Worm (Caenorhabditis elegans) whole organism, L2 larva: ENCODE measurements around the gene dpy-17.

Experiments
- C34F6.9 ChIP-seq: fragments of 150-350 bp; optimal IDR thresholded peaks from 2 replicates; lab custom pipeline; 2014; ENCODE audit warnings: missing biosample characterization, missing genetic modification characterization
- F13H6.1 ChIP-seq: sonication (generic microtip); optimal IDR thresholded peaks from 2 replicates; lab custom pipeline; 2016; ENCODE audit warnings: missing genetic modification characterization, missing compliant biosample characterization
- Y55F3AM.14 ChIP-seq: fragments of 200-800 bp; sonication (Bioruptor generic); optimal IDR thresholded peaks from 2 replicates; lab custom pipeline; 2018; ENCODE audit warnings: mild to moderate bottlenecking, missing genetic modification characterization, missing compliant biosample characterization
- ZK546.5 ChIP-seq: sonication (generic microtip); optimal IDR thresholded peaks from 2 replicates; lab custom pipeline; 2017; ENCODE audit warnings: missing biosample characterization, missing genetic modification characterization
- alr-1 ChIP-seq: fragments of 150-350 bp; optimal IDR thresholded peaks from 2 replicates; lab custom pipeline; 2014; ENCODE audit warnings: missing biosample characterization, missing genetic modification characterization
- blmp-1 ChIP-seq: sonication (generic microtip); optimal IDR thresholded peaks from 2 replicates; lab custom pipeline; 2017; ENCODE audit warnings: missing genetic modification characterization, mild to moderate bottlenecking, missing compliant biosample characterization, antibody characterized with exemption, moderate library complexity; ENCODE audit not compliant: insufficient read depth
- ceh-16 ChIP-seq: fragments of 150-350 bp; optimal IDR thresholded peaks from 2 replicates; lab custom pipeline; 2014; ENCODE audit warnings: missing biosample characterization, missing genetic modification characterization
- crh-2 ChIP-seq: sonication (generic microtip); optimal IDR thresholded peaks from 2 replicates; lab custom pipeline; 2017; ENCODE audit warnings: missing biosample characterization, missing genetic modification characterization
- gmeb-1 ChIP-seq: fragments of 150-350 bp; optimal IDR thresholded peaks from 2 replicates; lab custom pipeline; 2014; ENCODE audit warnings: missing biosample characterization, missing genetic modification characterization
- lin-11 ChIP-seq: fragments of 150-350 bp; sonication (generic microtip); optimal IDR thresholded peaks from 2 replicates; lab custom pipeline; 2014; ENCODE audit warnings: missing biosample characterization, missing genetic modification characterization, inconsistent platforms, mixed read lengths
- lin-13 ChIP-seq: fragments of 150-350 bp; optimal IDR thresholded peaks from 2 replicates; lab custom pipeline; 2014; ENCODE audit warnings: missing biosample characterization, missing genetic modification reagents, missing genetic modification characterization
- mab-5 ChIP-seq: fragments of 150-350 bp; optimal IDR thresholded peaks from 2 replicates; lab custom pipeline; 2014; ENCODE audit warnings: missing biosample characterization, missing genetic modification characterization
- mbf-1 ChIP-seq: sonication (generic microtip); optimal IDR thresholded peaks from 2 replicates; lab custom pipeline; 2017; ENCODE audit warnings: missing biosample characterization, missing genetic modification characterization
- mdl-1 ChIP-seq, 2 experiments: fragments of 150-350 bp in 1 of 2; sonication (generic microtip) in 1 of 2; optimal IDR thresholded peaks; 2 replicates each; lab custom pipeline; 2017; ENCODE audit warnings: missing biosample characterization in 2 of 2, missing genetic modification characterization in 2 of 2
- nhr-10 ChIP-seq: sonication (generic microtip); optimal IDR thresholded peaks from 2 replicates; lab custom pipeline; 2017; ENCODE audit warnings: missing biosample characterization, missing genetic modification characterization
- nhr-11 ChIP-seq: fragments of 150-350 bp; optimal IDR thresholded peaks from 2 replicates; lab custom pipeline; 2014; ENCODE audit warnings: missing biosample characterization, missing genetic modification characterization
- nhr-12 ChIP-seq: fragments of 150-350 bp; optimal IDR thresholded peaks from 2 replicates; lab custom pipeline; 2014; ENCODE audit warnings: missing biosample characterization, missing genetic modification characterization
- nhr-129 ChIP-seq: fragments of 150-350 bp; optimal IDR thresholded peaks from 2 replicates; lab custom pipeline; 2014; ENCODE audit warnings: missing biosample characterization, missing genetic modification characterization
- nhr-21 ChIP-seq: fragments of 150-350 bp; optimal IDR thresholded peaks from 2 replicates; lab custom pipeline; 2014; ENCODE audit warnings: missing biosample characterization, missing genetic modification characterization
- nhr-23 ChIP-seq: fragments of 150-350 bp; optimal IDR thresholded peaks from 2 replicates; lab custom pipeline; 2014; ENCODE audit warnings: missing biosample characterization, missing genetic modification reagents, missing genetic modification characterization
- nhr-237 ChIP-seq: fragments of 150-350 bp; optimal IDR thresholded peaks from 2 replicates; lab custom pipeline; 2014; ENCODE audit warnings: missing biosample characterization, missing genetic modification characterization
- nhr-25 ChIP-seq: fragments of 150-350 bp; sonication (generic microtip); optimal IDR thresholded peaks from 3 replicates; lab custom pipeline; 2014; ENCODE audit warnings: missing biosample characterization, missing genetic modification characterization
- nhr-77 ChIP-seq: fragments of 150-350 bp; optimal IDR thresholded peaks from 2 replicates; lab custom pipeline; 2014; ENCODE audit warnings: missing biosample characterization, missing genetic modification characterization
- peb-1 ChIP-seq: fragments of 150-350 bp; optimal IDR thresholded peaks from 2 replicates; lab custom pipeline; 2014; ENCODE audit warnings: missing biosample characterization, missing genetic modification characterization
- sem-4 ChIP-seq: fragments of 150-350 bp; optimal IDR thresholded peaks from 2 replicates; lab custom pipeline; 2014; ENCODE audit warnings: missing biosample characterization, missing genetic modification reagents, missing genetic modification characterization
- snpc-4 ChIP-seq: fragments of 150-350 bp; optimal IDR thresholded peaks from 2 replicates; lab custom pipeline; 2014; ENCODE audit warnings: missing biosample characterization, missing genetic modification characterization
- unc-39 ChIP-seq: fragments of 150-350 bp; optimal IDR thresholded peaks from 2 replicates; lab custom pipeline; 2014; ENCODE audit warnings: missing biosample characterization, missing genetic modification characterization
- ztf-1 ChIP-seq: fragments of 200-800 bp; sonication (Bioruptor generic); conservative IDR thresholded peaks from 2 replicates; pipeline ENCODE4 v1.3.6; 2022; ENCODE audit warnings: missing genetic modification characterization, missing compliant biosample characterization

dpy-17 gene

ce11 chrIII:5119063-5119462 lies 11.9 kb downstream of the dpy-17 start:
- TF ChIP-seq ceh-16 (tag; lab: Kevin White, UChicago) (peak; percentile 89), ztf-1 (no peak)

- no peak for TF ChIP-seq peb-1 (tag; lab: Kevin White, UChicago)
- TF ChIP-seq F13H6.1 (tag; lab: Kevin White, UChicago) = no peak
- no peak for TF ChIP-seq nhr-10 (tag; lab: Kevin White, UChicago)
- TF ChIP-seq sem-4 = no peak
- no peak for TF ChIP-seq mdl-1 (tag; optimal IDR thresholded peaks at IDR 0.05; lab: Kevin White, UChicago)
- TF ChIP-seq nhr-129 (tag; lab: Kevin White, UChicago) = no peak
- TF ChIP-seq, all 48 proteins: peak for 0
Measured at ce11 chrIII:5120593-5120992, 13.5 kb downstream of the dpy-17 start.

- no peak for TF ChIP-seq ZK546.5 (tag; lab: Kevin White, UChicago)
- TF ChIP-seq gmeb-1 = no peak
- peak; percentile 5 for TF ChIP-seq ceh-16 (tag; lab: Kevin White, UChicago)
- TF ChIP-seq, all 48 proteins: peak for 1
Measured at ce11 chrIII:5124385-5124784, 17.3 kb downstream of the dpy-17 start.

- TF ChIP-seq nhr-21 (tag; lab: Kevin White, UChicago) = no peak
- TF ChIP-seq nhr-237 (tag; lab: Kevin White, UChicago) = no peak
- no peak for TF ChIP-seq alr-1 (tag; lab: Kevin White, UChicago)
- TF ChIP-seq mab-5 (tag; lab: Kevin White, UChicago) = no peak
- TF ChIP-seq nhr-77 (tag; lab: Kevin White, UChicago) = no peak
- no peak for TF ChIP-seq nhr-11 (tag; lab: Kevin White, UChicago)
- no peak for TF ChIP-seq lin-13 (GFP tag; lab: Kevin White, UChicago)
- TF ChIP-seq mdl-1 (tag; optimal IDR thresholded peaks at IDR 0.05; lab: Kevin White, UChicago) = no peak
- no peak for TF ChIP-seq ceh-16 (tag; lab: Kevin White, UChicago)
- TF ChIP-seq Y55F3AM.14 = no peak
- no peak for TF ChIP-seq nhr-129 (tag; lab: Kevin White, UChicago)
- no peak for TF ChIP-seq nhr-12 (tag; lab: Kevin White, UChicago)
- TF ChIP-seq blmp-1 (tag; lab: Kevin White, UChicago) = no peak
Measured at ce11 chrIII:5125759-5126158, 18.6 kb downstream of the dpy-17 start.

- no peak for TF ChIP-seq sem-4
- no peak for TF ChIP-seq Y55F3AM.14
- TF ChIP-seq unc-39 (tag; lab: Kevin White, UChicago) = no peak
- TF ChIP-seq nhr-23 (tag; lab: Kevin White, UChicago) = no peak
- no peak for TF ChIP-seq nhr-129 (tag; lab: Kevin White, UChicago)
- no peak for TF ChIP-seq lin-13 (GFP tag; lab: Kevin White, UChicago)
- no peak for TF ChIP-seq nhr-12 (tag; lab: Kevin White, UChicago)
- no peak for TF ChIP-seq crh-2 (tag; lab: Kevin White, UChicago)
- TF ChIP-seq nhr-10 (tag; lab: Kevin White, UChicago) = no peak
- no peak for TF ChIP-seq nhr-21 (tag; lab: Kevin White, UChicago)
- no peak for TF ChIP-seq mbf-1
- no peak for TF ChIP-seq nhr-25 (tag; lab: Kevin White, UChicago)
- no peak for TF ChIP-seq alr-1 (tag; lab: Kevin White, UChicago)
- no peak for TF ChIP-seq lin-11 (tag; lab: Kevin White, UChicago)
- no peak for TF ChIP-seq ztf-1
- no peak for TF ChIP-seq mdl-1 (tag; optimal IDR thresholded peaks at IDR 0.05; lab: Kevin White, UChicago)
Measured at ce11 chrIII:5126988-5127387, 19.9 kb downstream of the dpy-17 start.

- TF ChIP-seq F13H6.1 (tag; lab: Kevin White, UChicago) (peak; percentile 49), snpc-4 (tag; lab: Kevin White, UChicago) (no peak), nhr-129 (tag; lab: Kevin White, UChicago) (peak; percentile 43)
Measured at ce11 chrIII:5129261-5129660, 22.1 kb downstream of the dpy-17 start.

- TF ChIP-seq C34F6.9 (tag; lab: Kevin White, UChicago) (no peak), peb-1 (tag; lab: Kevin White, UChicago) (no peak), lin-11 (tag; lab: Kevin White, UChicago) (no peak), mdl-1 (tag; optimal IDR thresholded peaks at IDR 0.05; lab: Kevin White, UChicago) (no peak)
- TF ChIP-seq, all 48 proteins: peak for 0
Measured at ce11 chrIII:5130654-5131053, 23.5 kb downstream of the dpy-17 start.
